Worm (Caenorhabditis elegans) whole organism, young adult: Measurements from ENCODE around the gene F53A10.2.

Source experiments
- B0336.3 ChIP-seq: fragments of 200-800 bp; sonication (Bioruptor generic); IDR thresholded peaks from 2 replicates; pipeline ENCODE4 v1.3.6; 2022; ENCODE audit warnings: missing genetic modification characterization, missing compliant biosample characterization
- F23B12.7 ChIP-seq: sonication (generic microtip); optimal IDR thresholded peaks from 2 replicates; lab custom pipeline; 2017; ENCODE audit warnings: missing genetic modification characterization, mild to moderate bottlenecking, missing compliant biosample characterization, antibody characterized with exemption, moderate library complexity; ENCODE audit not compliant: insufficient read depth
- Y53G8AR.9 ChIP-seq: fragments of 200-800 bp; sonication (Bioruptor generic); conservative IDR thresholded peaks from 2 replicates; pipeline ENCODE4 v1.3.6; 2022; ENCODE audit warnings: missing genetic modification reagents, missing genetic modification characterization, missing compliant biosample characterization
- aptf-2 ChIP-seq: fragments of 200-800 bp; sonication (Bioruptor generic); conservative IDR thresholded peaks from 2 replicates; pipeline ENCODE4 v1.3.6; 2022; ENCODE audit warnings: missing genetic modification reagents, missing genetic modification characterization, missing compliant biosample characterization
- aptf-3 ChIP-seq: fragments of 200-800 bp; sonication (Bioruptor generic); IDR thresholded peaks from 2 replicates; pipeline ENCODE4 v1.3.6; 2022; ENCODE audit warnings: missing genetic modification characterization, missing compliant biosample characterization
- cebp-1 ChIP-seq, 2 experiments: fragments of 200-800 bp in 1 of 2; sonication (Bioruptor generic) in 1 of 2; sonication (generic microtip) in 1 of 2; IDR thresholded peaks in 1 of 2; optimal IDR thresholded peaks in 1 of 2; 2 replicates each; pipeline versions ENCODE4 v1.3.6 to Lab custom; 2017 to 2022; ENCODE audit warnings: missing compliant biosample characterization in 2 of 2, missing genetic modification characterization in 2 of 2, mild to moderate bottlenecking in 1 of 2, missing genetic modification reagents in 1 of 2, moderate library complexity in 1 of 2
- dpff-1 ChIP-seq: sonication (generic microtip); optimal IDR thresholded peaks from 2 replicates; lab custom pipeline; 2017; ENCODE audit warnings: mild to moderate bottlenecking, missing genetic modification characterization, missing compliant biosample characterization
- dpl-1 ChIP-seq: fragments of 150-350 bp; optimal IDR thresholded peaks from 2 replicates; lab custom pipeline; 2014; ENCODE audit warnings: missing biosample characterization, missing genetic modification reagents, missing genetic modification characterization
- efl-1 ChIP-seq: fragments of 150-350 bp; optimal IDR thresholded peaks from 2 replicates; lab custom pipeline; 2014; ENCODE audit warnings: missing biosample characterization, missing genetic modification reagents, missing genetic modification characterization
- snpc-4 ChIP-seq, 5 experiments: fragments of 150-350 bp in 1 of 5; sonication (generic microtip) in 4 of 5; optimal IDR thresholded peaks; 2 replicates each; lab custom pipeline; 2014 to 2018; ENCODE audit warnings: missing genetic modification characterization in 5 of 5, missing biosample characterization in 3 of 5, antibody characterized with exemption in 2 of 5, mild to moderate bottlenecking in 2 of 5, missing compliant biosample characterization in 2 of 5, missing genotype in 2 of 5, moderate library complexity in 2 of 5, missing genetic modification reagents in 1 of 5
- zim-3 ChIP-seq: sonication (generic microtip); optimal IDR thresholded peaks from 2 replicates; lab custom pipeline; 2017; ENCODE audit warnings: mild to moderate bottlenecking, missing genetic modification characterization, moderate library complexity, missing compliant biosample characterization

DNA sequence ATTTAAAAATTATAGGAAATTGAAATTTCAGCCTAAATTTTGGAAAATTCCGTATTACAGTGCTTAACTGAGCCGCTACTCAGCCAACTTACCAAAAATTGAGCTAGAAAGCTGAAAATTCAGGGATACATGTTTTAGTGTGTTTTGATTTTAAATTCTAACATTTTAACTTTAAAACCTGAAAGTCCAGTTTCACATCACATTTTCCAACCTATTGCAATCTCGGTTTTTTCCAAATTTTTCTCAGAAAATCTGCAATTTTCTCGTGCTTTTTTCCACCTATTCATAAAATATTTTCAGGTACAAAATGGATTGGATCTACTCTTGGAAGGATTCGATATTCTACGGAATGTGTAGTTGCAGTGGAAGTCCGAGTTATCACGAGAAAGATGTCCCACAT lies at the start of gene F53A10.2:
- TF ChIP-seq Y53G8AR.9 (GFP tag; lab: Robert Waterston, UW) (no peak), dpff-1 (tag; lab: Kevin White, UChicago) (no peak), dpl-1 (GFP tag; lab: Kevin White, UChicago) (no peak), aptf-3 (no peak), snpc-4 (GFP tag; optimal IDR thresholded peaks at IDR 0.05; lab: Kevin White, UChicago) (no peak), snpc-4 (tag; optimal IDR thresholded peaks at IDR 0.05; lab: Kevin White, UChicago) (no peak), cebp-1 (GFP tag; IDR thresholded peaks at IDR 0.05; lab: Robert Waterston, UW) (no peak), cebp-1 (tag; optimal IDR thresholded peaks at IDR 0.05; lab: Kevin White, UChicago) (no peak), aptf-2 (no peak), B0336.3 (no peak), efl-1 (GFP tag; lab: Kevin White, UChicago) (no peak), zim-3 (tag; lab: Kevin White, UChicago) (no peak), F23B12.7 (tag; lab: Kevin White, UChicago) (no peak)
